Fruit fly (Drosophila melanogaster) whole organism, embryonic: Measurements from ENCODE around the gene CG9300.
A peak's percentile ranks its signal among the peaks of the same experiment; 100 is the strongest.

Experiments
- ATbp ChIP-seq: fragments of 200-800 bp; sonication (Bioruptor generic); optimal IDR thresholded peaks from 2 replicates; lab custom pipeline; 2017; ENCODE audit warnings: missing biosample characterization, mild to moderate bottlenecking, missing genetic modification characterization, missing genetic modification reagents
- Bdp1 ChIP-seq: fragments of 200-800 bp; sonication (Bioruptor generic); optimal IDR thresholded peaks from 3 replicates; lab custom pipeline; 2016; ENCODE audit warnings: missing biosample characterization, missing genetic modification characterization
- CG10654 ChIP-seq: fragments of 200-800 bp; sonication (Bioruptor generic); optimal IDR thresholded peaks from 2 replicates; lab custom pipeline; 2016; ENCODE audit warnings: missing biosample characterization, missing genetic modification characterization
- CG11504 ChIP-seq: fragments of 200-800 bp; sonication (Bioruptor generic); optimal IDR thresholded peaks from 3 replicates; lab custom pipeline; 2019; ENCODE audit warnings: missing biosample characterization, mild to moderate bottlenecking, missing genetic modification characterization, moderate library complexity
- CG12104 ChIP-seq: fragments of 200-800 bp; sonication (Bioruptor generic); optimal IDR thresholded peaks from 3 replicates; lab custom pipeline; 2016; ENCODE audit warnings: missing biosample characterization, missing genetic modification characterization
- CG12236 ChIP-seq: fragments of 200-800 bp; sonication (Bioruptor generic); optimal IDR thresholded peaks from 2 replicates; lab custom pipeline; 2016; ENCODE audit warnings: missing biosample characterization, missing genetic modification characterization
- CG13424 ChIP-seq: fragments of 200-800 bp; sonication (Bioruptor generic); optimal IDR thresholded peaks from 2 replicates; lab custom pipeline; 2019; ENCODE audit warnings: missing biosample characterization, mild to moderate bottlenecking, missing genetic modification characterization, moderate library complexity
- CG14710 ChIP-seq: fragments of 200-800 bp; sonication (Bioruptor generic); optimal IDR thresholded peaks from 3 replicates; lab custom pipeline; 2019; ENCODE audit warnings: missing biosample characterization, mild to moderate bottlenecking, missing genetic modification characterization, moderate library complexity
- CG15601 ChIP-seq: fragments of 200-800 bp; sonication (Bioruptor generic); optimal IDR thresholded peaks from 3 replicates; lab custom pipeline; 2019; ENCODE audit warnings: missing biosample characterization, mild to moderate bottlenecking, missing genetic modification characterization, moderate library complexity
- CG17186 ChIP-seq: fragments of 200-800 bp; sonication (Bioruptor generic); optimal IDR thresholded peaks from 3 replicates; lab custom pipeline; 2017; ENCODE audit warnings: missing biosample characterization, missing genetic modification reagents, missing genetic modification characterization
- CG18011 ChIP-seq: fragments of 200-800 bp; sonication (Bioruptor generic); optimal IDR thresholded peaks from 2 replicates; lab custom pipeline; 2017; ENCODE audit warnings: missing biosample characterization, missing genetic modification characterization, mild to moderate bottlenecking, moderate library complexity, missing genotype
- CG2678 ChIP-seq: fragments of 200-800 bp; sonication (Bioruptor generic); optimal IDR thresholded peaks from 3 replicates; lab custom pipeline; 2019; ENCODE audit warnings: missing biosample characterization, mild to moderate bottlenecking, missing genetic modification characterization, moderate library complexity
- CG4360 ChIP-seq: fragments of 200-800 bp; sonication (Bioruptor generic); IDR thresholded peaks from 2 replicates; pipeline ENCODE4 v1.3.6; 2022; ENCODE audit warnings: missing biosample characterization, missing genetic modification characterization
- CG4730 ChIP-seq: fragments of 200-800 bp; sonication (Bioruptor generic); IDR thresholded peaks from 2 replicates; pipeline ENCODE4 v1.3.6; 2022; ENCODE audit warnings: missing biosample characterization, missing genetic modification characterization
- CG6654 ChIP-seq: fragments of 200-800 bp; sonication (Bioruptor generic); optimal IDR thresholded peaks from 2 replicates; lab custom pipeline; 2017; ENCODE audit warnings: missing biosample characterization, mild to moderate bottlenecking, missing genetic modification characterization
- CG6689 ChIP-seq: fragments of 200-800 bp; sonication (Bioruptor generic); IDR thresholded peaks from 2 replicates; pipeline ENCODE4 v1.3.6; 2022; ENCODE audit warnings: missing biosample characterization, missing genetic modification characterization
- CG7839 ChIP-seq: fragments of 200-800 bp; sonication (Bioruptor generic); optimal IDR thresholded peaks from 3 replicates; lab custom pipeline; 2018; ENCODE audit warnings: missing biosample characterization, mild to moderate bottlenecking, missing genetic modification characterization, moderate library complexity
- CG9215 ChIP-seq: fragments of 200-800 bp; sonication (Bioruptor generic); IDR thresholded peaks from 2 replicates; pipeline ENCODE4 v1.3.6; 2022; ENCODE audit warnings: missing biosample characterization, missing genetic modification characterization
- CoRest ChIP-seq: fragments of 200-800 bp; sonication (Bioruptor generic); optimal IDR thresholded peaks from 3 replicates; lab custom pipeline; 2018; ENCODE audit warnings: missing biosample characterization, mild to moderate bottlenecking, missing genetic modification characterization, moderate library complexity
- E2f2 ChIP-seq: fragments of 200-800 bp; sonication (Bioruptor generic); IDR thresholded peaks from 2 replicates; pipeline ENCODE4 v1.3.6; 2022; ENCODE audit warnings: missing biosample characterization, missing genetic modification characterization
- ERR ChIP-seq: fragments of 200-800 bp; sonication (Bioruptor generic); optimal IDR thresholded peaks from 2 replicates; lab custom pipeline; 2016; ENCODE audit warnings: missing biosample characterization, missing genetic modification characterization
- Fer1 ChIP-seq: fragments of 200-800 bp; sonication (Bioruptor generic); optimal IDR thresholded peaks from 2 replicates; lab custom pipeline; 2017; ENCODE audit warnings: missing biosample characterization, mild to moderate bottlenecking, missing genetic modification characterization
- Fer3 ChIP-seq: fragments of 200-800 bp; sonication (Bioruptor generic); optimal IDR thresholded peaks from 2 replicates; lab custom pipeline; 2018; ENCODE audit warnings: missing biosample characterization, mild to moderate bottlenecking, missing genetic modification characterization, moderate library complexity
- Hmx ChIP-seq: fragments of 200-800 bp; sonication (Bioruptor generic); optimal IDR thresholded peaks from 2 replicates; lab custom pipeline; 2016; ENCODE audit warnings: missing biosample characterization, missing genetic modification characterization
- Hsf ChIP-seq: fragments of 200-800 bp; sonication (Bioruptor generic); optimal IDR thresholded peaks from 3 replicates; lab custom pipeline; 2016; ENCODE audit warnings: missing biosample characterization, missing genetic modification characterization
- NC2β ChIP-seq: fragments of 200-800 bp; sonication (Bioruptor generic); optimal IDR thresholded peaks from 2 replicates; lab custom pipeline; 2016; ENCODE audit warnings: missing biosample characterization, missing genetic modification characterization
- Nf-YB ChIP-seq: fragments of 200-800 bp; sonication (Bioruptor generic); optimal IDR thresholded peaks from 3 replicates; lab custom pipeline; 2019; ENCODE audit warnings: missing biosample characterization, mild to moderate bottlenecking, missing genetic modification characterization, moderate library complexity
- Rx ChIP-seq: fragments of 200-800 bp; sonication (Bioruptor generic); IDR thresholded peaks from 2 replicates; pipeline ENCODE4 v1.3.6; 2022; ENCODE audit warnings: missing biosample characterization, missing genetic modification characterization
- Scr ChIP-seq: fragments of 200-800 bp; sonication (Bioruptor generic); IDR thresholded peaks from 2 replicates; pipeline ENCODE4 v1.3.6; 2022; ENCODE audit warnings: missing biosample characterization, missing genetic modification characterization; ENCODE audit not compliant: partially characterized antibody
- Usf ChIP-seq: fragments of 200-800 bp; sonication (Bioruptor generic); optimal IDR thresholded peaks from 2 replicates; lab custom pipeline; 2017; ENCODE audit warnings: missing genotype, missing biosample characterization, missing genetic modification characterization
- Vsx1 ChIP-seq: fragments of 200-800 bp; sonication (Bioruptor generic); optimal IDR thresholded peaks from 2 replicates; lab custom pipeline; 2017; ENCODE audit warnings: missing biosample characterization, mild to moderate bottlenecking, missing genetic modification characterization, missing genetic modification reagents
- ara ChIP-seq: fragments of 200-800 bp; sonication (Bioruptor generic); IDR thresholded peaks from 2 replicates; pipeline ENCODE4 v1.3.6; 2022; ENCODE audit warnings: missing biosample characterization, missing genetic modification characterization
- ash1 ChIP-seq: fragments of 200-800 bp; sonication (Bioruptor generic); optimal IDR thresholded peaks from 2 replicates; lab custom pipeline; 2018; ENCODE audit warnings: missing biosample characterization, mild to moderate bottlenecking, missing genetic modification characterization
- ci ChIP-seq: fragments of 200-800 bp; sonication (Bioruptor generic); IDR thresholded peaks from 3 replicates; pipeline ENCODE4 v1.3.6; 2022; ENCODE audit warnings: missing biosample characterization, missing genetic modification characterization
- danr ChIP-seq: fragments of 200-800 bp; sonication (Bioruptor generic); IDR thresholded peaks from 2 replicates; pipeline ENCODE4 v1.3.6; 2022; ENCODE audit warnings: missing biosample characterization, missing genetic modification characterization
- eyg ChIP-seq: fragments of 200-800 bp; sonication (Bioruptor generic); optimal IDR thresholded peaks from 3 replicates; lab custom pipeline; 2016; ENCODE audit warnings: missing biosample characterization, missing genetic modification characterization
- fd102C ChIP-seq: fragments of 200-800 bp; sonication (Bioruptor generic); optimal IDR thresholded peaks from 2 replicates; lab custom pipeline; 2018; ENCODE audit warnings: missing biosample characterization, mild to moderate bottlenecking, missing genetic modification characterization, moderate library complexity
- ftz-f1 ChIP-seq: fragments of 200-800 bp; sonication (Bioruptor generic); optimal IDR thresholded peaks from 2 replicates; lab custom pipeline; 2016; ENCODE audit warnings: missing biosample characterization, missing genetic modification characterization
- inv ChIP-seq: fragments of 200-800 bp; sonication (Bioruptor generic); IDR thresholded peaks from 2 replicates; pipeline ENCODE4 v1.3.6; 2022; ENCODE audit warnings: missing biosample characterization, missing genetic modification characterization; ENCODE audit not compliant: partially characterized antibody
- lov ChIP-seq, 2 experiments: fragments of 200-800 bp in 1 of 2; fragments of >200 bp in 1 of 2; sonication (Bioruptor generic) in 1 of 2; IDR thresholded peaks in 1 of 2; optimal IDR thresholded peaks in 1 of 2; 2 replicates in 1 of 2; 3 replicates in 1 of 2; pipeline versions ENCODE4 v1.3.6 to Lab custom; 2017 to 2022; ENCODE audit warnings: missing biosample characterization in 1 of 2, missing genetic modification characterization in 1 of 2
- otp ChIP-seq: fragments of 200-800 bp; sonication (Bioruptor generic); IDR thresholded peaks from 3 replicates; pipeline ENCODE4, ENCODE4 v1.3.6; 2022; ENCODE audit warnings: missing biosample characterization, missing genetic modification characterization
- p53 ChIP-seq: fragments of 200-800 bp; sonication (Bioruptor generic); optimal IDR thresholded peaks from 2 replicates; lab custom pipeline; 2016; ENCODE audit warnings: missing biosample characterization, missing genetic modification characterization
- pan ChIP-seq, 4 experiments: fragments of >200 bp in 3 of 4; fragments of 200-800 bp in 1 of 4; sonication (Bioruptor generic) in 1 of 4; optimal IDR thresholded peaks in 3 of 4; IDR thresholded peaks in 1 of 4; 2 replicates each; pipeline versions ENCODE4 v1.3.6 to Lab custom; 2017 to 2022; ENCODE audit warnings: missing biosample characterization in 2 of 4, missing genetic modification characterization in 2 of 4, mixed read lengths in 1 of 4
- pfk ChIP-seq: fragments of 200-800 bp; sonication (Bioruptor generic); optimal IDR thresholded peaks from 2 replicates; lab custom pipeline; 2018; ENCODE audit warnings: missing biosample characterization, mild to moderate bottlenecking, missing genetic modification characterization, moderate library complexity
- slbo ChIP-seq: fragments of 200-800 bp; sonication (Bioruptor generic); IDR thresholded peaks from 2 replicates; pipeline ENCODE4 v1.3.6; 2022; ENCODE audit warnings: missing biosample characterization, missing genetic modification characterization
- tgo ChIP-seq: fragments of 200-800 bp; sonication (Bioruptor generic); IDR thresholded peaks from 3 replicates; pipeline ENCODE4 v1.3.6; 2022; ENCODE audit warnings: missing biosample characterization, missing genetic modification characterization
- tll ChIP-seq, 2 experiments: fragments of 200-800 bp in 1 of 2; fragments of >200 bp in 1 of 2; sonication (Bioruptor generic) in 1 of 2; optimal IDR thresholded peaks; 2 replicates each; lab custom pipeline; 2017 to 2019; ENCODE audit warnings: missing biosample characterization in 2 of 2, missing genetic modification characterization in 2 of 2, mild to moderate bottlenecking in 1 of 2, moderate library complexity in 1 of 2
- ttk ChIP-seq: fragments of 200-800 bp; sonication (Bioruptor generic); IDR thresholded peaks from 2 replicates; pipeline ENCODE4 v2.1.2; 2022; ENCODE audit warnings: missing biosample characterization, missing genetic modification characterization
- vnd ChIP-seq: fragments of 200-800 bp; sonication (Bioruptor generic); IDR thresholded peaks from 3 replicates; pipeline ENCODE4 v1.3.6; 2022; ENCODE audit warnings: missing biosample characterization, missing genetic modification characterization; ENCODE audit not compliant: partially characterized antibody

Gene CG9300

DNA sequence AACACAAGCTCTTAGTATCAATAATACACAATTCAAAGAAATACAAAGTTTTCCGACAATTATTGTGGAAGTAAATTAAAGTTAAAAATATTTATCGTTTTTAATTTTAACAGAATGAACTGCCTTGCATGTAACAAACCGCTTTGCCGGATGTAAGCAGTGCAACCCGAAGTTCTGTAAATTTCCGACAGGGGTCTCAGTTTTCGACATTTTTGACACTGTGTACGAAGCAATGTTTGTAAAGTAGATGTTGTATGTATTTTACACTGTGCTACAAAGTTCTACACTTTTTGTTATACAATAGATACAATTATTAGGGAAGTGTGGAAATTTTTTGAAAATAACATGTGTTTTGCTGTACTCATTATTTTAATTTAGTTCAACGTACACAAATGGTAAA lies 35.7 kb upstream of the CG9300 start (continued):
- TF ChIP-seq otp (GFP tag; lab: Robert Waterston, UW) (peak; percentile 90), CG12104 (GFP tag; lab: Kevin White, UChicago) (peak; percentile 86), CG10654 (GFP tag; lab: Kevin White, UChicago) (peak; percentile 97), Bdp1 (GFP tag; lab: Kevin White, UChicago) (peak; percentile 68), CG4360 (GFP tag; lab: Robert Waterston, UW) (no peak), Fer3 (tag; lab: Kevin White, UChicago) (peak; percentile 89), Rx (GFP tag; lab: Robert Waterston, UW) (peak; percentile 97), vnd (peak; percentile 49; the same call in 2 of the 3 replicates), CG6689 (peak; percentile 78), Usf (GFP tag; lab: Kevin White, UChicago) (peak; percentile 70), pfk (peak; percentile 62), ci (peak; percentile 96), NC2β (GFP tag; lab: Kevin White, UChicago) (peak; percentile 93), CG13424 (peak; percentile 70), CG18011 (GFP tag; lab: Kevin White, UChicago) (peak; percentile 77), pan (optimal IDR thresholded peaks at IDR 0.05; lab: Kevin White, UChicago) (no peak), pan (GFP tag; optimal IDR thresholded peaks at IDR 0.05 in 1 of 2, IDR thresholded peaks at IDR 0.05 in 1 of 2) (peak in 1 of 2 experiments; percentile 93), danr (GFP tag; lab: Robert Waterston, UW) (peak; percentile 80), Hmx (GFP tag; lab: Kevin White, UChicago) (peak; percentile 71), Fer1 (no peak), ash1 (GFP tag; lab: Kevin White, UChicago) (peak; percentile 86), CG12236 (GFP tag; lab: Kevin White, UChicago) (peak; percentile 78), CG4730 (GFP tag; lab: Robert Waterston, UW) (peak; percentile 95), CG15601 (tag; lab: Kevin White, UChicago) (peak; percentile 80), CG6654 (GFP tag; lab: Kevin White, UChicago) (peak; percentile 69), tgo (GFP tag; lab: Robert Waterston, UW) (peak; percentile 91), E2f2 (GFP tag; lab: Robert Waterston, UW) (peak; percentile 62), CG17186 (GFP tag; lab: Kevin White, UChicago) (peak; percentile 13), CG11504 (tag; lab: Kevin White, UChicago) (peak; percentile 80), ttk (GFP tag; lab: Robert Waterston, UW) (peak; percentile 96), lov (optimal IDR thresholded peaks at IDR 0.05; lab: Kevin White, UChicago) (no peak), lov (GFP tag; IDR thresholded peaks at IDR 0.05; lab: Robert Waterston, UW) (peak; percentile 95), tll (GFP tag; optimal IDR thresholded peaks at IDR 0.05; lab: Kevin White, UChicago) (peak in 1 of 2 experiments; percentile 28), ara (GFP tag; lab: Robert Waterston, UW) (peak; percentile 75; the same call in 1 of the 2 replicates), slbo (GFP tag; lab: Robert Waterston, UW) (peak; percentile 95), fd102C (GFP tag; lab: Kevin White, UChicago) (peak; percentile 83), ERR (GFP tag; lab: Kevin White, UChicago) (peak; percentile 86), eyg (GFP tag; lab: Kevin White, UChicago) (peak; percentile 94), ftz-f1 (GFP tag; lab: Kevin White, UChicago) (peak; percentile 43), p53 (peak; percentile 95), Scr (GFP tag; lab: Robert Waterston, UW) (0 out of 2 replicates have a peak, but pooled peaks have one; percentile 17), CoRest (tag; lab: Kevin White, UChicago) (peak; percentile 83), CG7839 (tag; lab: Kevin White, UChicago) (peak; percentile 88), CG2678 (tag; lab: Kevin White, UChicago) (no peak), CG14710 (tag; lab: Kevin White, UChicago) (peak; percentile 83), ATbp (GFP tag; lab: Kevin White, UChicago) (peak; percentile 84), Vsx1 (GFP tag; lab: Kevin White, UChicago) (peak; percentile 84), CG9215 (GFP tag; lab: Robert Waterston, UW) (peak; percentile 80), Hsf (GFP tag; lab: Kevin White, UChicago) (peak; percentile 92), inv (GFP tag; lab: Robert Waterston, UW) (peak; percentile 16; the same call in 1 of the 2 replicates), Nf-YB (GFP tag; lab: Kevin White, UChicago) (no peak)
